Worm (Caenorhabditis elegans): ENCODE data around the gene W04D12.1.

- peak; percentile 26 for TF ChIP-seq mep-1 (tag; optimal IDR thresholded peaks at IDR 0.05)
- no peak for TF ChIP-seq snpc-4 (tag; optimal IDR thresholded peaks at IDR 0.05)
- no peak for TF ChIP-seq blmp-1 (tag; optimal IDR thresholded peaks at IDR 0.05)
- no peak for TF ChIP-seq unc-62 (GFP tag; optimal IDR thresholded peaks at IDR 0.05)
- no peak for TF ChIP-seq bed-3 (GFP tag; optimal IDR thresholded peaks at IDR 0.05)
- TF ChIP-seq unc-120 (tag; optimal IDR thresholded peaks at IDR 0.05; ENCODE audit: poor library complexity, severe bottlenecking) = no peak
- TF ChIP-seq nhr-76 (tag; optimal IDR thresholded peaks at IDR 0.05) = no peak
- TF ChIP-seq ceh-39 (tag; optimal IDR thresholded peaks at IDR 0.05) = no peak
- TF ChIP-seq pha-4 (tag; optimal IDR thresholded peaks at IDR 0.05) = no peak
Observed at ce11 chrIII:5838159-5839046, 1.7 kb downstream of the W04D12.1 start.

Measured in whole organism, mixed stage, embryonic.